Worm (Caenorhabditis elegans): ENCODE results near the gene him-14.

DNA sequence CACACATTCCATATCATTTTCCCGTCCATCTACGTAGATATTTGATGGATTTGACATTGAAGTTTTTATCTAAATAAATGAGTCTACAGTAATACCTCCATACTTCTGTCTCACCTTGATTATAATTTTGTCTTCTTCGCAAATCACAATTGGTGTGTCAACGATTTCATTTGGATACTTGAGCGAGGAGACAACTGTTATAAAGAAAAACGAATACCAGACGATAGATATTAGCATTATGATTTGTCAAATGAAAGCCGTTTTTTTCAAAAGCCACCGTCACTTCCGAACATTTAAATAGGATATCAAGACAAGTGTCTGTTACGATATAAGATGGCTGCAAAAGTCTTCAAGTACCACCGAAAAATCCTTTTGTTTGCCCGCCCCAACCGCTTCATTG is 45.9 kb upstream of the him-14 start, which contains the start of gene cutl-5:
- TF ChIP-seq hnd-1 (tag; optimal IDR thresholded peaks at IDR 0.05) (no peak), tbx-11 (GFP tag; IDR thresholded peaks at IDR 0.05) (no peak), ets-7 (tag; optimal IDR thresholded peaks at IDR 0.05) (no peak), ceh-36 (tag; optimal IDR thresholded peaks at IDR 0.05) (no peak), hmbx-1 (tag; optimal IDR thresholded peaks at IDR 0.05) (no peak), flt-1 (GFP tag; IDR thresholded peaks at IDR 0.05) (no peak), ceh-13 (GFP tag; optimal IDR thresholded peaks at IDR 0.05) (no peak), tbx-37 (GFP tag; conservative IDR thresholded peaks at IDR 0.05) (no peak), ama-1 (optimal IDR thresholded peaks at IDR 0.05) (no peak), pes-1 (GFP tag; IDR thresholded peaks at IDR 0.05) (no peak), hmg-4 (GFP tag; optimal IDR thresholded peaks at IDR 0.05) (no peak)

Measured in whole organism, early embryonic.